Fruit fly (Drosophila melanogaster) whole organism, prepupa: ENCODE measurements around the gene CG5225.

Experiments used
- Blimp-1 ChIP-seq: fragments of 200-800 bp; sonication (Bioruptor generic); optimal IDR thresholded peaks from 3 replicates; lab custom pipeline; 2017; ENCODE audit warnings: missing biosample characterization, missing genetic modification characterization, mild to moderate bottlenecking, moderate library complexity, missing genetic modification reagents
- CG10631 ChIP-seq: fragments of 200-800 bp; sonication (Bioruptor generic); optimal IDR thresholded peaks from 2 replicates; lab custom pipeline; 2016; ENCODE audit warnings: missing biosample characterization, missing genetic modification characterization
- CG10669 ChIP-seq: fragments of 200-800 bp; sonication (Bioruptor generic); optimal IDR thresholded peaks from 3 replicates; lab custom pipeline; 2018; ENCODE audit warnings: missing biosample characterization, mild to moderate bottlenecking, missing genetic modification characterization, moderate library complexity
- CG11902 ChIP-seq: fragments of 200-800 bp; sonication (Bioruptor generic); optimal IDR thresholded peaks from 3 replicates; lab custom pipeline; 2016; ENCODE audit warnings: missing biosample characterization, missing genetic modification characterization
- CG15336 ChIP-seq: fragments of 200-800 bp; sonication (Bioruptor generic); IDR thresholded peaks from 2 replicates; pipeline ENCODE4 v1.3.6; 2022; ENCODE audit warnings: missing biosample characterization, missing genetic modification characterization
- CG16779 ChIP-seq: fragments of 200-800 bp; sonication (Bioruptor generic); optimal IDR thresholded peaks from 3 replicates; lab custom pipeline; 2017; ENCODE audit warnings: missing biosample characterization, mild to moderate bottlenecking, missing genetic modification characterization
- CG3032 ChIP-seq: fragments of 200-800 bp; optimal IDR thresholded peaks from 2 replicates; lab custom pipeline; 2019; ENCODE audit warnings: missing biosample characterization, mild to moderate bottlenecking, missing genetic modification characterization, moderate library complexity
- CG32006 ChIP-seq: fragments of 200-800 bp; sonication (Bioruptor generic); optimal IDR thresholded peaks from 3 replicates; lab custom pipeline; 2017; ENCODE audit warnings: missing biosample characterization, mild to moderate bottlenecking, missing genetic modification characterization
- CG34406 ChIP-seq: fragments of 200-800 bp; sonication (Bioruptor generic); optimal IDR thresholded peaks from 3 replicates; lab custom pipeline; 2016; ENCODE audit warnings: missing biosample characterization, missing genetic modification characterization
- CG3919 ChIP-seq: fragments of 200-800 bp; sonication (Bioruptor generic); optimal IDR thresholded peaks from 3 replicates; lab custom pipeline; 2016; ENCODE audit warnings: missing biosample characterization, missing genetic modification characterization
- CG4318 ChIP-seq: fragments of 200-800 bp; sonication (Bioruptor generic); optimal IDR thresholded peaks from 3 replicates; lab custom pipeline; 2017; ENCODE audit warnings: missing biosample characterization, mild to moderate bottlenecking, missing genetic modification characterization
- CG6163 ChIP-seq: fragments of 200-800 bp; sonication (Bioruptor generic); IDR thresholded peaks from 3 replicates; pipeline ENCODE4 v1.3.6; 2022; ENCODE audit warnings: missing biosample characterization, missing genetic modification characterization
- CG6276 ChIP-seq: fragments of 200-800 bp; sonication (Bioruptor generic); optimal IDR thresholded peaks from 2 replicates; lab custom pipeline; 2017; ENCODE audit warnings: missing biosample characterization, mild to moderate bottlenecking, missing genetic modification characterization
- CG6792 ChIP-seq: fragments of 200-800 bp; sonication (Bioruptor generic); optimal IDR thresholded peaks from 3 replicates; lab custom pipeline; 2016; ENCODE audit warnings: missing biosample characterization, missing genetic modification characterization
- CG6808 ChIP-seq: fragments of 200-800 bp; sonication (Bioruptor generic); optimal IDR thresholded peaks from 3 replicates; lab custom pipeline; 2017; ENCODE audit warnings: missing biosample characterization, missing genetic modification characterization, mild to moderate bottlenecking, moderate library complexity, missing genetic modification reagents
- CG8119 ChIP-seq: fragments of 200-800 bp; sonication (Bioruptor generic); IDR thresholded peaks from 3 replicates; pipeline ENCODE4 v1.3.6; 2022; ENCODE audit warnings: missing biosample characterization, missing genetic modification characterization
- CG8632 ChIP-seq: fragments of 200-800 bp; sonication (Bioruptor generic); optimal IDR thresholded peaks from 3 replicates; lab custom pipeline; 2016; ENCODE audit warnings: missing biosample characterization, missing genetic modification characterization
- CG9139 ChIP-seq: fragments of 200-800 bp; sonication (Bioruptor generic); optimal IDR thresholded peaks from 3 replicates; lab custom pipeline; 2017; ENCODE audit warnings: missing biosample characterization, mild to moderate bottlenecking, missing genetic modification characterization
- Eip75B ChIP-seq: fragments of 200-800 bp; sonication (Bioruptor generic); optimal IDR thresholded peaks from 3 replicates; lab custom pipeline; 2016; ENCODE audit warnings: missing biosample characterization, missing genetic modification characterization
- Eip78C ChIP-seq: fragments of 200-800 bp; sonication (Bioruptor generic); peaks from one replicate; lab custom pipeline; 2016; ENCODE audit warnings: missing biosample characterization, missing genetic modification characterization
- Eip93F ChIP-seq: fragments of 200-800 bp; sonication (Bioruptor generic); optimal IDR thresholded peaks from 2 replicates; lab custom pipeline; 2016; ENCODE audit warnings: missing biosample characterization, mild to moderate bottlenecking, missing genetic modification characterization
- Ets21C ChIP-seq: fragments of 200-800 bp; sonication (Bioruptor generic); optimal IDR thresholded peaks from 3 replicates; lab custom pipeline; 2016; ENCODE audit warnings: missing biosample characterization, missing genetic modification characterization
- Ets96B ChIP-seq: fragments of 200-800 bp; optimal IDR thresholded peaks from 2 replicates; lab custom pipeline; 2019; ENCODE audit warnings: missing biosample characterization, mild to moderate bottlenecking, missing genetic modification characterization, moderate library complexity
- Hr39 ChIP-seq: fragments of 200-800 bp; sonication (Bioruptor generic); optimal IDR thresholded peaks from 2 replicates; lab custom pipeline; 2016; ENCODE audit warnings: missing biosample characterization, missing genetic modification characterization
- Hr4 ChIP-seq: fragments of 200-800 bp; sonication (Bioruptor generic); optimal IDR thresholded peaks from 3 replicates; lab custom pipeline; 2016; ENCODE audit warnings: missing biosample characterization, missing genetic modification characterization
- Lpt ChIP-seq: fragments of 200-800 bp; sonication (Bioruptor generic); optimal IDR thresholded peaks from 3 replicates; lab custom pipeline; 2016; ENCODE audit warnings: missing biosample characterization, missing genetic modification characterization
- Met ChIP-seq: fragments of 200-800 bp; sonication (Bioruptor generic); optimal IDR thresholded peaks from 3 replicates; lab custom pipeline; 2016; ENCODE audit warnings: missing biosample characterization, missing genetic modification characterization
- OdsH ChIP-seq: fragments of 200-800 bp; sonication (Bioruptor generic); optimal IDR thresholded peaks from 3 replicates; lab custom pipeline; 2016; ENCODE audit warnings: missing biosample characterization, missing genetic modification characterization
- Sox14 ChIP-seq: fragments of 200-800 bp; sonication (Bioruptor generic); optimal IDR thresholded peaks from 3 replicates; lab custom pipeline; 2016; ENCODE audit warnings: missing biosample characterization, missing genetic modification characterization
- Sox15 ChIP-seq: fragments of 200-800 bp; sonication (Bioruptor generic); optimal IDR thresholded peaks from 3 replicates; lab custom pipeline; 2016; ENCODE audit warnings: missing biosample characterization, missing genetic modification characterization
- achi ChIP-seq: fragments of 200-800 bp; sonication (Bioruptor generic); optimal IDR thresholded peaks from 3 replicates; lab custom pipeline; 2016; ENCODE audit warnings: missing biosample characterization, missing genetic modification characterization
- acj6 ChIP-seq: fragments of 200-800 bp; sonication (Bioruptor generic); optimal IDR thresholded peaks from 3 replicates; lab custom pipeline; 2016; ENCODE audit warnings: missing biosample characterization, missing genetic modification characterization
- cyc ChIP-seq: fragments of 200-800 bp; sonication (Bioruptor generic); optimal IDR thresholded peaks from 3 replicates; lab custom pipeline; 2016; ENCODE audit warnings: missing biosample characterization, missing genetic modification characterization
- dac ChIP-seq: fragments of 200-800 bp; sonication (Bioruptor generic); optimal IDR thresholded peaks from 2 replicates; lab custom pipeline; 2017; ENCODE audit warnings: missing biosample characterization, mild to moderate bottlenecking, missing genetic modification characterization
- eg ChIP-seq: fragments of 200-800 bp; sonication (Bioruptor generic); IDR thresholded peaks from 3 replicates; pipeline ENCODE4 v1.3.6; 2022; ENCODE audit warnings: missing biosample characterization, missing genetic modification characterization
- esn ChIP-seq: fragments of 200-800 bp; sonication (Bioruptor generic); optimal IDR thresholded peaks from 2 replicates; lab custom pipeline; 2016; ENCODE audit warnings: missing biosample characterization, mild to moderate bottlenecking, missing genetic modification characterization, moderate library complexity
- fd59A ChIP-seq: fragments of 200-800 bp; sonication (Bioruptor generic); optimal IDR thresholded peaks from 2 replicates; lab custom pipeline; 2017; ENCODE audit warnings: missing biosample characterization, mild to moderate bottlenecking, missing genetic modification characterization, missing genetic modification reagents
- fd85E ChIP-seq: fragments of 200-800 bp; sonication (Bioruptor generic); optimal IDR thresholded peaks from 3 replicates; lab custom pipeline; 2016; ENCODE audit warnings: missing biosample characterization, missing genetic modification characterization
- lz ChIP-seq: fragments of 200-800 bp; sonication (Bioruptor generic); optimal IDR thresholded peaks from 3 replicates; lab custom pipeline; 2016; ENCODE audit warnings: missing biosample characterization, missing genetic modification characterization
- pdm3 ChIP-seq: fragments of 200-800 bp; sonication (Bioruptor generic); optimal IDR thresholded peaks from 3 replicates; lab custom pipeline; 2016; ENCODE audit warnings: missing biosample characterization, missing genetic modification characterization
- salr ChIP-seq, 2 experiments: fragments of 200-800 bp; sonication (Bioruptor generic); optimal IDR thresholded peaks; 3 replicates each; lab custom pipeline; 2016 to 2018; ENCODE audit warnings: missing biosample characterization in 2 of 2, missing genetic modification characterization in 2 of 2, mild to moderate bottlenecking in 1 of 2
- spab ChIP-seq: fragments of 200-800 bp; sonication (Bioruptor generic); optimal IDR thresholded peaks from 2 replicates; lab custom pipeline; 2017; ENCODE audit warnings: missing biosample characterization, mild to moderate bottlenecking, missing genetic modification characterization, missing genetic modification reagents
- svp ChIP-seq: fragments of 200-800 bp; sonication (Bioruptor generic); peaks from one replicate; lab custom pipeline; 2016; ENCODE audit warnings: missing biosample characterization, missing genetic modification characterization
- topi ChIP-seq: fragments of 200-800 bp; sonication (Bioruptor generic); optimal IDR thresholded peaks from 3 replicates; lab custom pipeline; 2016; ENCODE audit warnings: missing biosample characterization, missing genetic modification characterization
- vri ChIP-seq: fragments of 200-800 bp; sonication (Bioruptor generic); optimal IDR thresholded peaks from 3 replicates; lab custom pipeline; 2016; ENCODE audit warnings: missing biosample characterization, mild to moderate bottlenecking, missing genetic modification characterization

The CG5225 gene

DNA sequence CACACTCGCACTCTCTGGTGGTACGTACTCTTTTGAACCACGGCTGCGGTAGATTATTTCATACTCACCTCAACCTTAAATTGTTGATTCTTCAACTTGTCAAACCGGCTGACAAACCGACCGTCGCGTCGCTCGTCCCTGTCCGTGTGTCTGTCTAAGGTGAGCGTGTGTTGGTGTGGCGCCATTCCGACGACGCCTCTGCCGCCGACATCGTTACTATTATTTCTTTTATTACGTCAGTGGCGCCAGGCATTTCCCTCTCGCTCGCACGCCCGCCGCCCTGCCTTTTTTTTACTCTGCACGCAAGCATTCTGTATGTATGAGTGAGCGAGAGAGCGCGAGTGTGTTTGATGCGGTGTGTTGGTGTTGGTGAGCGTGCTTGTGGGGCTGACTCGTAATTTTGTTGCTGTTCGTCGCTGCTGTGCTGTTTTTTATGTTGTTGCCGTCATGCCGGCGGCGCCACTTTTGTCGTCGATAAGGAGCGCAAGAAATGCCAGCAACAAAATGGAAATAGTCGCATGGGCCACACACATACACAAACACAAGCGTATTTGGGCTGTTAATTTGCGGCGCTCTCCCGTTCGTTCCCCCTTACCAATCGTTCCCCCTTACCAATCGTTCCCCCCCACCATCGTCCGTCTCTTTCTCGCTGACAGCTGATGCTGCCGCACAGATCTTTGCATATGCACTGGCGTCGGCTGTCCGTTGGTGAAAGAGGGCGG, 27.9 kb downstream of the CG5225 start (continued):
- no peak for TF ChIP-seq CG10669 (GFP tag; lab: Kevin White, UChicago)
- TF ChIP-seq CG3032 (tag; lab: Kevin White, UChicago) = peak; percentile 9
- peak; percentile 64 for TF ChIP-seq CG16779 (tag; lab: Kevin White, UChicago)
- peak; percentile 70 for TF ChIP-seq Lpt
- TF ChIP-seq vri (GFP tag; lab: Kevin White, UChicago) = peak; percentile 99
- TF ChIP-seq CG6808 = peak; percentile 69
- no peak for TF ChIP-seq Sox15 (GFP tag; lab: Kevin White, UChicago)
- peak; percentile 28 for TF ChIP-seq esn
- TF ChIP-seq dac = peak; percentile 13
- TF ChIP-seq CG9139 = peak; percentile 65
- peak; percentile 55 for TF ChIP-seq Eip75B (GFP tag; lab: Kevin White, UChicago)
- TF ChIP-seq CG8632 (GFP tag; lab: Kevin White, UChicago) = no peak
- TF ChIP-seq fd59A (GFP tag; lab: Kevin White, UChicago) = peak; percentile 5
- peak; percentile 34 for TF ChIP-seq CG32006 (GFP tag; lab: Kevin White, UChicago)
- TF ChIP-seq Ets21C (GFP tag; lab: Kevin White, UChicago) = no peak
- peak; percentile 71 for TF ChIP-seq CG6163 (GFP tag; lab: Robert Waterston, UW)
- TF ChIP-seq CG6276 = peak; percentile 63
- peak; percentile 1 for TF ChIP-seq OdsH (GFP tag; lab: Kevin White, UChicago)

DNA sequence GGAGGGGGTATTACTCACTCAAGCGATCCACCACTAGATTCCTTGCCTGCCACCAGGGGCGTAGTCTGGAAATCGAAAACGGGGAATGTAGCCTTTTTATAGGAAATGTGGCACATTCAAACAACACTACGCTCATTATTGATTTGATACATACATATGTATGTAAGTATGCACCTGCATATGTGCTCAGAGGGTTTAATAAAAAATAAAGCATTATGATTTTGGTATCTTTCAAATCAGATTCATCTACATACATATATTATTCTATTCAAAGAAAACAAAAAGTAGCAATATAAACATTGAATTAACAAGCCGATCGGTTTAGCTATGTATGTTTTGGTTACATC, 28.4 kb downstream of the CG5225 start:
- TF ChIP-seq CG10669 (GFP tag; lab: Kevin White, UChicago) = peak; percentile 53
- TF ChIP-seq topi (GFP tag; lab: Kevin White, UChicago) = peak; percentile 20
- peak; percentile 52 for TF ChIP-seq pdm3 (GFP tag; lab: Kevin White, UChicago)
- TF ChIP-seq spab (GFP tag; lab: Kevin White, UChicago) = peak; percentile 44
- TF ChIP-seq CG3919 (GFP tag; lab: Kevin White, UChicago) = peak; percentile 55
- peak; percentile 28 for TF ChIP-seq CG34406 (GFP tag; lab: Kevin White, UChicago)
- TF ChIP-seq Met (GFP tag; lab: Kevin White, UChicago) = peak; percentile 46
- no peak for TF ChIP-seq CG6792 (GFP tag; lab: Kevin White, UChicago)
- peak; percentile 2 for TF ChIP-seq Ets21C (GFP tag; lab: Kevin White, UChicago)
- no peak for TF ChIP-seq lz (GFP tag; lab: Kevin White, UChicago)
- no peak for TF ChIP-seq Lpt
- TF ChIP-seq acj6 (GFP tag; lab: Kevin White, UChicago) = peak; percentile 35
- peak; percentile 29 for TF ChIP-seq achi
- peak; percentile 20; the same call in 1 of the 3 replicates for TF ChIP-seq CG8119
- peak; percentile 17 for TF ChIP-seq CG11902
- TF ChIP-seq eg (GFP tag; lab: Robert Waterston, UW) = peak; percentile 32; the same call in 1 of the 3 replicates
- no peak for TF ChIP-seq Eip93F (GFP tag; lab: Kevin White, UChicago)
- TF ChIP-seq OdsH (GFP tag; lab: Kevin White, UChicago) = peak; percentile 53
- TF ChIP-seq Eip75B (GFP tag; lab: Kevin White, UChicago) = peak; percentile 21
- peak; percentile 65 for TF ChIP-seq Hr4 (GFP tag; lab: Kevin White, UChicago)
- peak; percentile 59 for TF ChIP-seq CG6808
- peak; percentile 39; the same call in 1 of the 3 replicates for TF ChIP-seq CG6163 (GFP tag; lab: Robert Waterston, UW)
- TF ChIP-seq CG15336 (GFP tag; lab: Robert Waterston, UW) = no peak
- TF ChIP-seq esn = no peak
- peak; percentile 73 for TF ChIP-seq CG32006 (GFP tag; lab: Kevin White, UChicago)
- peak; percentile 20 for TF ChIP-seq cyc (GFP tag; lab: Kevin White, UChicago)
- peak in 1 of 2 experiments; percentile 47 for TF ChIP-seq salr (GFP tag; optimal IDR thresholded peaks at IDR 0.05; lab: Kevin White, UChicago)
- TF ChIP-seq CG3032 (tag; lab: Kevin White, UChicago) = peak; percentile 55
- peak; percentile 53 for TF ChIP-seq CG4318 (GFP tag; lab: Kevin White, UChicago)
- TF ChIP-seq CG10631 (GFP tag; lab: Kevin White, UChicago) = peak; percentile 62
- no peak for TF ChIP-seq Blimp-1
- TF ChIP-seq svp (GFP tag; lab: Kevin White, UChicago) = peak; percentile 29
- TF ChIP-seq fd85E (GFP tag; lab: Kevin White, UChicago) = no peak
- peak; percentile 1 for TF ChIP-seq Hr39 (GFP tag; lab: Kevin White, UChicago)
- peak; percentile 89 for TF ChIP-seq Eip78C (GFP tag; lab: Kevin White, UChicago)
- peak; percentile 46 for TF ChIP-seq Sox14
- TF ChIP-seq Ets96B (tag; lab: Kevin White, UChicago) = peak; percentile 49
- peak; percentile 47 for TF ChIP-seq fd59A (GFP tag; lab: Kevin White, UChicago)
